Worm (Caenorhabditis elegans) whole organism, late embryonic: ENCODE results near the gene F46B6.4.

Experiments
- dve-1 ChIP-seq: sonication (generic microtip); optimal IDR thresholded peaks from 2 replicates; lab custom pipeline; 2017; ENCODE audit warnings: antibody characterized with exemption, mild to moderate bottlenecking, missing genetic modification characterization, missing compliant biosample characterization
- nfya-1 ChIP-seq: sonication (generic microtip); optimal IDR thresholded peaks from 2 replicates; lab custom pipeline; 2017; ENCODE audit warnings: missing genetic modification characterization, mild to moderate bottlenecking, missing compliant biosample characterization, antibody characterized with exemption, moderate library complexity
- nhr-11 ChIP-seq: fragments of 150-350 bp; optimal IDR thresholded peaks from 2 replicates; lab custom pipeline; 2014; ENCODE audit warnings: missing biosample characterization, missing genetic modification characterization
- pha-4 ChIP-seq: fragments of 150-350 bp; optimal IDR thresholded peaks from 2 replicates; lab custom pipeline; 2018; ENCODE audit warnings: missing biosample characterization, missing genetic modification reagents, missing genetic modification characterization
- rnt-1 ChIP-seq: sonication (generic microtip); optimal IDR thresholded peaks from 2 replicates; lab custom pipeline; 2016; ENCODE audit warnings: missing genetic modification characterization, missing compliant biosample characterization

DNA sequence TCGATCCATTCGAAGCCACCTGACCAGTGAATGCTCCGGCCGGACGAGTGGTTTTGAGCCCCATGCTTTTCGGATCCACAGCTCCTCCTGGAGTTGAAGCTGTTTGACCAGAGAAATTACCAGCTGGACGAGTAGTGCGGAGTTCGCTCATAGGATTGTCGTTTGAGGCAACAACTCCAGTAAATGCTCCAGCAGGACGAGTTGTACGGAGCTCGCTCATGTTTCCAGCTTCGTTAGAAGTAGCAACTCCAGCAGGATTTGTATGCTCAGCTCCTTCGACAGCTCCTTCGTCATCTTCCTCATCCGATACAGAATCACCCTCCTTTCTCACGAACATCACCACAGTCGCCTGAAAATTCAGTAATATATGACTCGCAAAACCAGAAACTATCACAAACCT, 25.8 kb downstream of the F46B6.4 start:
- no peak for TF ChIP-seq nfya-1 (tag; lab: Kevin White, UChicago)
- no peak for TF ChIP-seq dve-1
- TF ChIP-seq pha-4 (tag; lab: Kevin White, UChicago), result no peak
- TF ChIP-seq nhr-11 (tag; lab: Kevin White, UChicago), result no peak
- TF ChIP-seq rnt-1 (tag; lab: Kevin White, UChicago), result no peak
